Worm (Caenorhabditis elegans): ENCODE measurements around the gene Y53F4B.11.
A peak's percentile ranks its signal among the peaks of the same experiment; 100 is the strongest.
"Not testable (repeated sequence)": the region's sequence is repeated elsewhere in the genome, so short reads cannot be mapped to it uniquely, and the experiment has no call there.

Gene Y53F4B.11

DNA sequence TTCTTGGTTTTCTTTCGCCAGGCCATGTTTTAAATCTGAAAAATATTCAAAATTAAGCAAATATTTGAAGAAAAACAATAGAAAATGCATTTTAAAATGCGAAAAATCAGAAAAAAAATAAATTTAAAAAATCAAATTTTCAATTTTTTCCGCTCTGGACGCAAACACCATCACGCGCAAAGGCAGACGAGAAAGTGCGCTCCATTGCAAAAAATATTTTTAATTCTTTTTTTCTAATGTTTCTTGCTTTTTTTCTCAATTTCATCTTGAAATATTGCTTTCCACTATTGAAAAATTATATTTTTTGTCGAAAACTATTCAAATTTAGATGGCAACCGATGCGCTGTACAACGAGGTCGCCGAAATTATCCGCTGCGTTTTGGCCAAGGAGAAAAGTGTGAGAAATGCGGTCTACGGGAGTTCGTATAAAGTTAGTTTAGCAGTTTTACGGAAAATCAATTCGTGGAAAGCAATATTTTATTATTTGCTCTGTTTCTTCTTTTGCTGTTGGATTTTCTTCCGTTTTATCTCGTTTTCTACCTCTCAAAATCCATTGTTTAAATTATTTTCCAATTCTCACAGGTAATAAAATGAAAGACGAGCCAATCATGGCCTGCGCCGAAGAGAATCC is 41.1 kb upstream of the Y53F4B.11 start, which contains the start of the genes pole-4, nsun-5 and metl-2 (continued):
- TF ChIP-seq mef-2 (tag; optimal IDR thresholded peaks at IDR 0.05) (no peak), skn-1 (tag; optimal IDR thresholded peaks at IDR 0.05) (peak; percentile 68), unc-130 (tag; optimal IDR thresholded peaks at IDR 0.05) (peak; percentile 37), C16A3.4 (tag; optimal IDR thresholded peaks at IDR 0.05) (peak; percentile 57)

DNA sequence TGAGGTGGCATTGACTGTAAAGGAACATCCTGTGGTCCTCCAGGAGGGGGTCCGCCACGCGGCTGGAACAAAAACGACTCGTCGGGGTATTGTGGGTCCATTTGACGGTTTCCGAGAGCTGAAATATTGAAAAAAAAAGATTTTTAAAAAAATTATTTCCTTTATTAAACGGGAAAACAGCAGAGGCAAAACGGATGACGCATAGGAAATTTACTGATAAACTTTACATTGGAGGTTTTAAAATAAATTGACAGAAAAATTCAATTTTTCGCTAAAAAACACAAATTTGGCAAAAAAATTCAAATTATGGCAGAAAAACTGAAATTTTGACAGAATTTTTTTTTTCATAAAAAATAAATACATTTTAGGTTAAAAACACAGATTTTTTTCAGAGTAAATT is 26.6 kb upstream of the Y53F4B.11 start, which contains the start of gene Y53F4B.5:
Gene Y53F4B.5, minus strand, starts transcription at position 101 of the 400 bp plus-strand sequence.
- TF ChIP-seq lir-3 (tag; optimal IDR thresholded peaks at IDR 0.05; ENCODE audit: poor library complexity): no peak
- no peak for TF ChIP-seq nhr-237 (tag; optimal IDR thresholded peaks at IDR 0.05)
- no peak for TF ChIP-seq hlh-4 (tag; optimal IDR thresholded peaks at IDR 0.05)
- no peak for TF ChIP-seq swsn-7 (tag; optimal IDR thresholded peaks at IDR 0.05)
- TF ChIP-seq nhr-20 (tag; optimal IDR thresholded peaks at IDR 0.05): no peak
- TF ChIP-seq rnt-1 (tag; optimal IDR thresholded peaks at IDR 0.05): no peak
- TF ChIP-seq ceh-63 (GFP tag; optimal IDR thresholded peaks at IDR 0.05): no peak
- no peak for TF ChIP-seq zip-4 (GFP tag; optimal IDR thresholded peaks at IDR 0.05)
- TF ChIP-seq unc-62 (GFP tag; optimal IDR thresholded peaks at IDR 0.05): no peak
- no peak for TF ChIP-seq nhr-11 (tag; optimal IDR thresholded peaks at IDR 0.05)
- no peak for TF ChIP-seq unc-86 (tag; optimal IDR thresholded peaks at IDR 0.05)
- TF ChIP-seq nhr-71 (tag; optimal IDR thresholded peaks at IDR 0.05): no peak
- no peak for TF ChIP-seq mab-9 (GFP tag; IDR thresholded peaks at IDR 0.05)
- TF ChIP-seq nhr-90 (tag; optimal IDR thresholded peaks at IDR 0.05; ENCODE audit: poor library complexity): no peak

DNA sequence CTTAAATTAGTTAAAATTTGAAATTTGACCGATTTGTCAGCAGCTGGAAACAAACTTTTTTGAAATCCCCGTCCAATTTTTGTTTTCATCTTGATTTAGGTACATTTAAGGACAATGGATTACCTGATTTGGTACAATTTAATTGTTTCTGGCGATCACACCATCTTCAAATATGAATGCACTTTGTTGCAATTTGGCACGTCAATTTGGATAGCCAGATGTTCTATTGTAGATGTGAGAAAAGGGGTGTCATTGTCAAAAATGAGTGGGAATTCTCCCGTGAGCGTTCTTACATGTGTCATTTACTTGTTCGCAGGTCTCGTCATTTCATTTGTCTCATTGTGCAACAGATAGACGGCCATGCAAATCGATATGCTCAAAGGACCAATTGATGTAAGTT is 22.4 kb upstream of the Y53F4B.11 start, which contains the start of gene Y53F4B.43:
Gene Y53F4B.43, plus strand, starts transcription at position 301 of the 400 bp plus-strand sequence.
- TF ChIP-seq nhr-12 (tag; optimal IDR thresholded peaks at IDR 0.05); efl-3 (GFP tag; optimal IDR thresholded peaks at IDR 0.05); nhr-77 (tag; optimal IDR thresholded peaks at IDR 0.05): not testable (repeated sequence)

DNA sequence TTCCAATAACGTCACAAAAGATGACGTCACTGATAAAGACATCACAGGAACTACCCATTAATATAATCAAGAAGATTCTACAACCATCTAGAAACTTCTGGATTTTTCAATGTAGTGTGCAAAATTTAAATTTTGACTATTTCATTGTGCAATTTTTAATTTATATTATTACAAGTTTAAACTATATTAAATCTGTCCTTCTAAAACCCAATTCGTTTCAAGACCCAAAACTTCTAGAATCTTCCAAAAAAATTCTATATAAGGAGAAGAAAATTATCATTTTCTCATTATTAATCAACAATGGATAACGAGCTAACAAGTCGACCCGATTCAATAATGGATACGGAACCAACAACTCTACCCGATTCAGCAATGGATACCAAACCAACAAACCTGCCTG is 17.9 kb upstream of the Y53F4B.11 start, which contains the start of gene Y53F4B.7:
Gene Y53F4B.7, plus strand, starts transcription at position 301 of the 400 bp plus-strand sequence.
- TF ChIP-seq ceh-8 (GFP tag; optimal IDR thresholded peaks at IDR 0.05); zag-1 (tag; optimal IDR thresholded peaks at IDR 0.05); swsn-7 (tag; optimal IDR thresholded peaks at IDR 0.05): not testable (repeated sequence)

DNA sequence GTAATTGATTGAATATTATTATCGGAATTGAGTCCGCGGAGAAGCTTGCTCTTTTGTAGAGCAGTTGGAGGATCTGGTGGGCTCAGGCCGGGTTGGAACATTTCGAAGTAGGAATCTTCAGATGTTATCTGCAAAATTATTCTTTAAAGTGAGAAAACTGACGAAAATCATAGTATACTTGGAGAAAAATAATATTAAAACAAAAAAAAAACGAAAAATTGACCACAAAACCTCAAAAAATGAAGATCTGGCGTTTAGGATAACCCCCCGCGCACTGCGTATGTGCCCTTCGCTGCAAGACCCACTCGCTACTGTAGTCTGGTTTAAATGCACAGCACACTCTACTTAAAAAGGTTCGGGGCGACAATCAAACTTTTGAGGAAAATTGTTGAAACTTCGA is 7.1 kb upstream of the Y53F4B.11 start, which contains the start of gene Y53F4B.10:
Gene Y53F4B.10, minus strand, starts transcription at position 101 of the 400 bp plus-strand sequence.
- TF ChIP-seq hlh-17 (GFP tag; optimal IDR thresholded peaks at IDR 0.05; ENCODE audit: borderline replicate concordance) (no peak), pag-3 (tag; optimal IDR thresholded peaks at IDR 0.05; ENCODE audit: borderline replicate concordance, insufficient read depth) (no peak), dpl-1 (GFP tag; optimal IDR thresholded peaks at IDR 0.05) (no peak), egl-27 (tag; optimal IDR thresholded peaks at IDR 0.05) (no peak), fkh-8 (tag; optimal IDR thresholded peaks at IDR 0.05) (no peak), snpc-4 (tag; optimal IDR thresholded peaks at IDR 0.05) (no peak), lin-35 (GFP tag; optimal IDR thresholded peaks at IDR 0.05) (no peak), lin-14 (GFP tag; optimal IDR thresholded peaks at IDR 0.05) (no peak), sup-37 (GFP tag; optimal IDR thresholded peaks at IDR 0.05) (no peak), ets-5 (GFP tag; IDR thresholded peaks at IDR 0.05) (no peak), rnt-1 (tag; optimal IDR thresholded peaks at IDR 0.05) (no peak), ceh-63 (GFP tag; optimal IDR thresholded peaks at IDR 0.05) (no peak), ces-1 (GFP tag; optimal IDR thresholded peaks at IDR 0.05) (no peak), zip-4 (GFP tag; optimal IDR thresholded peaks at IDR 0.05) (no peak), fkh-4 (tag; optimal IDR thresholded peaks at IDR 0.05; ENCODE audit: borderline replicate concordance) (no peak), unc-62 (GFP tag; optimal IDR thresholded peaks at IDR 0.05) (no peak)

Measured in whole organism, L1 larva.